Worm (Caenorhabditis elegans): ENCODE measurements around the gene C02B8.1.
A peak's percentile ranks its signal among the peaks of the same experiment; 100 is the strongest.

C02B8.1 gene

DNA sequence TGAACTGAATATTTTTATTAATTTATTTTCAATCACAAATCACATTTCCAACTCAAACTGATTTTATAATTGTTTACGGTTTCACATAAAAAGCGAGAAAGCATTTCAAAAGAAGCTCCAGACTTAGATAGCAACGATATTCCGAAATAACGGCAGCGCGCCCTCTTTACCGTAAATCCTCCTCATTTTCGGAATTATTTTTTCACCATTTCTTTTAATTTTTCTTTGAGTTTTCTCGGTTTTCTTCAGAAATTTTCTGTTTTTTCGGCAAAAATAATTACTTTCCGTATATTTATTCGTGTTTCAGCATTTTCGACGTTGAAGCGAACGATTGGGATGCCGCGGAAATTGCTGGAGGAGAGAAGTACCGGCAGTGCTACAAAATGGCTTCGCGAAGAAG, at the start of gene C02B8.1:
TSS of gene C02B8.1 (plus strand) at position 301 of the 400 bp plus-strand sequence.
- TF ChIP-seq ceh-2 (tag; optimal IDR thresholded peaks at IDR 0.05) (no peak), ref-2 (tag; optimal IDR thresholded peaks at IDR 0.05) (no peak), syd-9 (tag; optimal IDR thresholded peaks at IDR 0.05) (no peak), ttx-3 (tag; optimal IDR thresholded peaks at IDR 0.05) (no peak), hlh-6 (tag; optimal IDR thresholded peaks at IDR 0.05) (no peak), ceh-31 (tag; optimal IDR thresholded peaks at IDR 0.05) (no peak), ceh-30 (tag; optimal IDR thresholded peaks at IDR 0.05) (no peak), gmeb-2 (tag; optimal IDR thresholded peaks at IDR 0.05) (no peak), unc-3 (GFP tag; conservative IDR thresholded peaks at IDR 0.05) (no peak), unc-3 (tag; optimal IDR thresholded peaks at IDR 0.05) (no peak)

DNA sequence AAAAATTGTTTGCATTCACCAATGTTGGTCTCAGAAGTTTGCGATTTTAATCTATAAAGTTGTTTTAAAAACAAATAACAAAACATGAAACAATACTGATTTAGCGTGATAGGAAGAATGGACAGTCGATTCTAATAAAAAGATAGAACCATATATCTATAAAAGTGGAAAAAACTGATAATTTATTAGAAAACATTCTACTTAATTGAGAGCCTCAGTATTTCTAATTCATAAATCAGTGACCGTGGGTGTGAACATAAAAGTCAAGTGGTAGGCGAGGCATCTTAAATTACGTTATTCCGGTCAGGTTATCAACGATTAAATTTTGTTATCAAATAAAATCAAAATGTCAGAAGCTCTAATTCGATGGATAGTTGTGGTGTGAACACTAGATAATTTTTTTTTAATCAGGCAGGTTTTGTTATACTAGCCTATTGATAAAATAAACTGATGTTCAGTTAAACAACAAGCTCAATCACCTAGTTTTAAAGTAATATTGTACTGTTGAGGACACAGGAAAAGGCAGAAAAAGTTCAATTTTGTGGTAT, 48.6 kb upstream of the C02B8.1 start, which contains the start of gene catp-5:
TSS of gene catp-5 (minus strand) at position 51 of the 548 bp plus-strand sequence.
- no peak for TF ChIP-seq C08G9.2 (tag; optimal IDR thresholded peaks at IDR 0.05)
- no peak for TF ChIP-seq T23F11.4 (GFP tag; optimal IDR thresholded peaks at IDR 0.05)
- TF ChIP-seq eyg-1 (tag; optimal IDR thresholded peaks at IDR 0.05): no peak
- TF ChIP-seq fkh-6 (tag; optimal IDR thresholded peaks at IDR 0.05): no peak
- TF ChIP-seq gmeb-2 (tag; optimal IDR thresholded peaks at IDR 0.05): no peak
- TF ChIP-seq ceh-14 (tag; optimal IDR thresholded peaks at IDR 0.05): no peak
- no peak for TF ChIP-seq ceh-48 (tag; optimal IDR thresholded peaks at IDR 0.05)
- no peak for TF ChIP-seq K09A11.1 (tag; optimal IDR thresholded peaks at IDR 0.05; ENCODE audit: insufficient read depth)
- TF ChIP-seq K02D7.2 (tag; optimal IDR thresholded peaks at IDR 0.05): no peak
- no peak for TF ChIP-seq madf-2 (tag; optimal IDR thresholded peaks at IDR 0.05)
- no peak for TF ChIP-seq pros-1 (tag; optimal IDR thresholded peaks at IDR 0.05)

DNA sequence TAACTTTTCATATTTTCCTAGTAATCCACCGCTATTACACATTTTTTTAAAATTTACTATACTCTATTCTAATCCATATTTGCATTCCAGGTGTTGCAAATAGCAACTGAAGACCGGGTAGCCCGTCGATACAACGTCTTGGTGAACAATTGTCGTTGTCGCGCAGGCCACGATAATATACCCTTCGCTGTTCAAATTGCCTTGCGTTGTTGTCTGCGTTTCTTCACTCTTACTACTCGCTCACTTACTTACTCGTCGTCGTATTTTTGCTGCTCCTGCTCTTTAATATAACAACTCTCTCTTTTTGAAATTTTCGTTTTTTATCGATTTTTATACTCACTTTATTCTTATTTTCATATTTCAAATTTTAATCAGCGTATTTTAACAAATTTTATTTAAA, 43.6 kb upstream of the C02B8.1 start, which contains the start of gene K07E3.2:
TSS of gene K07E3.2 (plus strand) at position 400 of the 400 bp plus-strand sequence.
- TF ChIP-seq K09A11.1 (tag; optimal IDR thresholded peaks at IDR 0.05; ENCODE audit: insufficient read depth) (no peak), sdc-2 (tag; optimal IDR thresholded peaks at IDR 0.05) (peak; percentile 92), tbx-7 (tag; optimal IDR thresholded peaks at IDR 0.05) (no peak), fkh-6 (tag; optimal IDR thresholded peaks at IDR 0.05) (no peak)

DNA sequence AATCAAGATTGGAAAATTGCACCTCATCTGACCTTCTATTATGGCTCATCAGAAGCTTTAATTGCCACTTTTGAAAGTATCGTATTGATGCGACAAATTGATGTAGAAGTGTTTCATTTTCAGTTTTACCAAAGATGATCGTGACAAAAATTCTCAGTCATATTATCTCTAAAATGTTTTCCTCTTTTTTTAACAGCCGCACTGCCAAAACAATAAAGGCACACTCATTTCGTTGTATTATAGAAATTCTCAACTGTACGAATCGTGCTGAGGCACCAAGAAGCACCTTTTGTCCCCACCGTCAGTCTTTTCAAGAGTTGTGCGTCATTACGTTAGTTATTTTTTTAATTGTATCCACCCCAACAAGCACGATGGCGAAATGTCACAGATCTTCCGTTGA, 39.6 kb upstream of the C02B8.1 start, which contains the start of gene K07E3.9:
TSS of gene K07E3.9 (plus strand) at position 301 of the 400 bp plus-strand sequence.
- TF ChIP-seq nhr-232 (tag; optimal IDR thresholded peaks at IDR 0.05): no peak
- no peak for TF ChIP-seq madf-2 (tag; optimal IDR thresholded peaks at IDR 0.05)
- no peak for TF ChIP-seq ceh-6 (GFP tag; optimal IDR thresholded peaks at IDR 0.05)
- TF ChIP-seq npax-4 (tag; optimal IDR thresholded peaks at IDR 0.05): no peak
- no peak for TF ChIP-seq ttx-3 (tag; optimal IDR thresholded peaks at IDR 0.05)
- no peak for TF ChIP-seq fkh-6 (tag; optimal IDR thresholded peaks at IDR 0.05)
- TF ChIP-seq odd-2 (tag; optimal IDR thresholded peaks at IDR 0.05): no peak
- no peak for TF ChIP-seq F13H6.1 (tag; optimal IDR thresholded peaks at IDR 0.05)
- no peak for TF ChIP-seq hlh-15 (tag; optimal IDR thresholded peaks at IDR 0.05)
- no peak for TF ChIP-seq K02D7.2 (tag; optimal IDR thresholded peaks at IDR 0.05)
- no peak for TF ChIP-seq ceh-34 (tag; optimal IDR thresholded peaks at IDR 0.05)
- no peak for TF ChIP-seq sdc-2 (tag; optimal IDR thresholded peaks at IDR 0.05)
- no peak for TF ChIP-seq mec-3 (tag; optimal IDR thresholded peaks at IDR 0.05; ENCODE audit: borderline replicate concordance)

DNA sequence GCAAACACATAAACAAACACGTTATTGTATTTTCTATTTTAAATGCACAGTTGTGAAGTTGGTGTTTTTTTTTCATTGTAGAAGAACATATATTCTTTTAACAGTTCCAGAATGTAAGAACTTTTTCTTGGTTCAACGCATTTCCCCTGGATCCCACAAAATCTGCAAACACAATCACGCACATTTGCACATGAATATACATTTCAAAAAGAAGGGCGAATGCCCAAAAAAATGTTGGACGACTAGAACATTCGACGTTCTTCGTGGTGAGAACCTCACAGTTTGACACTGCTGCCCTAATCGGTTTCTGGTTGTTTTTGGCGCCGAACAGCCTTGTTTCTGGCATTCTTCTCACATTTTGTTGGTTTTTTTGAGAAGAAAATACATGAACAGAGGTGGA, 38.0 kb upstream of the C02B8.1 start:
- TF ChIP-seq tbx-2 (tag; optimal IDR thresholded peaks at IDR 0.05): peak; percentile 19
- TF ChIP-seq tbx-7 (tag; optimal IDR thresholded peaks at IDR 0.05): no peak

DNA sequence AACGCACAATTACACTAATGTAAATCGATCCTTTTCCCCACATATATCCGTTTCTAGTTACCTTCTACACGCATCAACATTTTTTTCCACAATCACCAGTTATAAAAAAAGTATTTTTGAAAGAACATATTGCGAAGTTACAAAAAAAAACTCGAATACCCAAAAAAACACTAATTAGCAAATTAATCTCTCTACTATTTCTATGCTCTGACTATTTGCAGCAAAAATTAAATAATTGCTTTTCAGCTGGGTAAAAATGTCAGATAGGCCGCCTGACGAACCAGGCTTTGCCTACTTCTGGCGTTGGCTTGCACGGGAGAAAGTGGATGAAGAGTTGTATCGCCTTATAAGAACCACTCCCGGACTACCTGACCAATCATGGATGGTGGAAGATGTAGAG, 37.3 kb upstream of the C02B8.1 start, which contains the start of gene K07E3.1:
TSS of gene K07E3.1 (plus strand) at position 247 of the 400 bp plus-strand sequence.
- no peak for TF ChIP-seq npax-4 (tag; optimal IDR thresholded peaks at IDR 0.05)
- no peak for TF ChIP-seq ztf-16 (tag; optimal IDR thresholded peaks at IDR 0.05)

Measured in whole organism, late embryonic.